Fruit fly (Drosophila melanogaster): ENCODE measurements around the gene CG4686.

CG4686 gene

DNA sequence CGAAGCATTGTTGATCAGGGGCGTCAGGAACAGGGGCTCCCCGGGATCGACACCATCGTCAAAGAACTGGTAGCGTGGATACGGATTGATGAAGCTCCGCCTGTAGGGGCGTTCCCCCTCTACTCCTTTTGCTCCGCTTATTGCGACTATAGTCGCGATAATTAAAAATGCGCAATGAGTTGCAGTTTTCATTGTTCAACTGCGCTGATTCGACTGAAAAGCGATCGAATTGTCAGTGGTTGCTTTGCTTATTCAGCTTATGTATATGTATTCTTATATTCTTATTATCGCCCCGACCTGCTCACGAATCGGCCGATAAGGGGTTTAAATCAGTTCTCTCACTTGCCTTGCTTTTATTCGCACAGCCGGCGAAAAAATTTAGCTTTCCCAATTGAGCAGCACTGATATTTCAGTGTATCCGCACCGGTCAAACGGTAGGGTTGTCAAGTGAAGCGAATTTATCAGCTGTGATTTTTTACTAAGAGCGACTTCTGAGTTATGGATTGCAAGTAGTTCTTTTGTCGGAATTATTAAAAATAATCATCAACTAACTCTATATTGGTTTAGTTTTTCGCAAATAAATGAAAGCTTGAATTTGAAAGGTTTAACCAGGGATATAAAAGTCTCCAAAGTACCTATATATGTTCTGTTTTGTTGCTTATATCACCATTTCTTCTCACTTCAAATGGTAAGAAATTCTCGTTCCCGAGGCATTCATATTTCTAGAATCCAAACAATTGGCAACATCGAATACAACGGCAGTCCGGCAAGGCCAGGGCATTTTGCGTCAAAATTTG lies at the start of gene CG4686, which contains the start of gene CG4572:
CG4686 (plus strand) TSS at position 518 of the 797 bp plus-strand sequence.
CG4572 (minus strand) TSS at position 415 of the 797 bp plus-strand sequence.
- peak; percentile 60 for TF ChIP-seq CG4496 (GFP tag; IDR thresholded peaks at IDR 0.05)
- peak; percentile 67 for TF ChIP-seq Snoo (tag; optimal IDR thresholded peaks at IDR 0.05)
- no peak for TF ChIP-seq CG14655 (GFP tag; optimal IDR thresholded peaks at IDR 0.05)
- TF ChIP-seq CG8159 (tag; optimal IDR thresholded peaks at IDR 0.05): peak; percentile 75
- TF ChIP-seq Ets98B (GFP tag; IDR thresholded peaks at IDR 0.05): no peak; the same call in 1 of the 2 replicates
- TF ChIP-seq Pif1A (GFP tag; optimal IDR thresholded peaks at IDR 0.05): no peak
- peak; percentile 70 for TF ChIP-seq CG15710 (tag; optimal IDR thresholded peaks at IDR 0.05)
- TF ChIP-seq gl (tag; optimal IDR thresholded peaks at IDR 0.05): peak; percentile 63
- TF ChIP-seq CG8301 (tag; optimal IDR thresholded peaks at IDR 0.05): peak; percentile 74
- peak; percentile 69 for TF ChIP-seq CG12605 (GFP tag; IDR thresholded peaks at IDR 0.05)
- TF ChIP-seq CG9948 (tag; optimal IDR thresholded peaks at IDR 0.05): peak; percentile 68
- TF ChIP-seq fd96Ca (GFP tag; IDR thresholded peaks at IDR 0.05): 0 out of 3 replicates have a peak, but pooled peaks have one; percentile 63
- TF ChIP-seq CG34367 (tag; optimal IDR thresholded peaks at IDR 0.05): peak; percentile 60
- peak; percentile 46 for TF ChIP-seq Pif1B (GFP tag; optimal IDR thresholded peaks at IDR 0.05)
- TF ChIP-seq D1 (tag; optimal IDR thresholded peaks at IDR 0.05): no peak
- peak; percentile 68 for TF ChIP-seq rn (GFP tag; IDR thresholded peaks at IDR 0.05)
- TF ChIP-seq CG17806 (tag; optimal IDR thresholded peaks at IDR 0.05): peak; percentile 52
- TF ChIP-seq CG10348 (GFP tag; IDR thresholded peaks at IDR 0.05): 0 out of 2 replicates have a peak, but pooled peaks have one; percentile 34
- TF ChIP-seq CG32121 (GFP tag; IDR thresholded peaks at IDR 0.05): peak; percentile 55
- peak; percentile 72 for TF ChIP-seq EcR (GFP tag; optimal IDR thresholded peaks at IDR 0.05)
- TF ChIP-seq CG13204 (GFP tag; optimal IDR thresholded peaks at IDR 0.05): no peak

DNA sequence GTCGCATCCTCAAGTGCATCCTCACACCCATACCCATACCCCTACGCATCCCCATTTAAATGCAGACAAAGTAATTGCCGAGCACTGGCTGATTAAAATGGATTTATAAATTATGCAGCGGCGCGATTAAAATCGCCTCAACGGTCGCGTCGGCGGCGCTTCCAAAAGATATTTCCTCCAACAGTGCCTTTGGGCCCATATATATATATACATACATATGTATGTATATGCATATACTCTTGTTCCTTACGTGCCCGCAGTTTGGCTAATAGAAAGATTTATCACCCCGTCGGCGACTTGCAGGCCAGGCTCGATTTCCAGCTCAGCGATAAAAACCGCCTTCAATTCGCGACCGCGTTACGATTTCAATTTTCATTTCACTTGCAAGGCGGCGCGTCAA lies 47.5 kb upstream of the CG4686 start:
- no peak for TF ChIP-seq Snoo (tag; optimal IDR thresholded peaks at IDR 0.05)
- no peak for TF ChIP-seq CG13204 (GFP tag; optimal IDR thresholded peaks at IDR 0.05)
- TF ChIP-seq D1 (tag; optimal IDR thresholded peaks at IDR 0.05): no peak
- no peak for TF ChIP-seq rn (GFP tag; IDR thresholded peaks at IDR 0.05)
- TF ChIP-seq CG9948 (tag; optimal IDR thresholded peaks at IDR 0.05): no peak
- TF ChIP-seq CG4496 (GFP tag; IDR thresholded peaks at IDR 0.05): no peak
- TF ChIP-seq CG17806 (tag; optimal IDR thresholded peaks at IDR 0.05): no peak
- no peak for TF ChIP-seq CG8301 (tag; optimal IDR thresholded peaks at IDR 0.05)
- no peak for TF ChIP-seq CG12605 (GFP tag; IDR thresholded peaks at IDR 0.05)
- TF ChIP-seq gl (tag; optimal IDR thresholded peaks at IDR 0.05): no peak
- TF ChIP-seq fd96Ca (GFP tag; IDR thresholded peaks at IDR 0.05): no peak
- no peak for TF ChIP-seq CG34367 (tag; optimal IDR thresholded peaks at IDR 0.05)

DNA sequence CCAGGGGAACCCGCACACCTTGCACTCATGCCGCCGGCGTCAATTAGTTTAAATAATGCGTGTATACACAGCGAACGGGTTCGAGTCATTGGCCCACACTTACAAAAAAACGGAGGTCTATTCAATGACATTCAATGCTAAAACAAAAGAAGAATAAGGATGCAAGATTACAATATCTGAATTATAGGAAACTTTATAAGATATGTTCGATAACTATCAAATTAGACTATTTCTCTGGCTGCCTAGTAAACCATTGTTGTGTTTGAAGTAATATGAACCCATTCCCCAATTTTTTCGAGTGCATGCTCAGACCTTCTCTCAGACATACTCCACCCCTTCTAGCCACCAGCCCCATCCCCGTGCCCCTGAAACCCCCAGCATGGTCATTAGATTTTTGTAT lies 43.3 kb upstream of the CG4686 start:
- no peak for TF ChIP-seq EcR (GFP tag; optimal IDR thresholded peaks at IDR 0.05)
- TF ChIP-seq CG4496 (GFP tag; IDR thresholded peaks at IDR 0.05): 0 out of 3 replicates have a peak, but pooled peaks have one; percentile 16
- no peak for TF ChIP-seq Pif1A (GFP tag; optimal IDR thresholded peaks at IDR 0.05)
- TF ChIP-seq gl (tag; optimal IDR thresholded peaks at IDR 0.05): no peak
- no peak for TF ChIP-seq CG12605 (GFP tag; IDR thresholded peaks at IDR 0.05)
- TF ChIP-seq Ets98B (GFP tag; IDR thresholded peaks at IDR 0.05): peak; percentile 8; the same call in 1 of the 2 replicates
- TF ChIP-seq CG15710 (tag; optimal IDR thresholded peaks at IDR 0.05): no peak
- TF ChIP-seq CG8301 (tag; optimal IDR thresholded peaks at IDR 0.05): peak; percentile 42
- no peak for TF ChIP-seq Snoo (tag; optimal IDR thresholded peaks at IDR 0.05)
- no peak for TF ChIP-seq Pif1B (GFP tag; optimal IDR thresholded peaks at IDR 0.05)
- no peak for TF ChIP-seq D1 (tag; optimal IDR thresholded peaks at IDR 0.05)
- peak; percentile 39; the same call in 1 of the 3 replicates for TF ChIP-seq fd96Ca (GFP tag; IDR thresholded peaks at IDR 0.05)
- no peak for TF ChIP-seq CG9948 (tag; optimal IDR thresholded peaks at IDR 0.05)
- no peak for TF ChIP-seq CG34367 (tag; optimal IDR thresholded peaks at IDR 0.05)
- TF ChIP-seq rn (GFP tag; IDR thresholded peaks at IDR 0.05): no peak
- no peak for TF ChIP-seq CG17806 (tag; optimal IDR thresholded peaks at IDR 0.05)
- no peak for TF ChIP-seq CG10348 (GFP tag; IDR thresholded peaks at IDR 0.05)
- TF ChIP-seq CG13204 (GFP tag; optimal IDR thresholded peaks at IDR 0.05): no peak
- no peak for TF ChIP-seq CG8159 (tag; optimal IDR thresholded peaks at IDR 0.05)
- no peak for TF ChIP-seq CG32121 (GFP tag; IDR thresholded peaks at IDR 0.05)
- TF ChIP-seq CG14655 (GFP tag; optimal IDR thresholded peaks at IDR 0.05): peak; percentile 57

DNA sequence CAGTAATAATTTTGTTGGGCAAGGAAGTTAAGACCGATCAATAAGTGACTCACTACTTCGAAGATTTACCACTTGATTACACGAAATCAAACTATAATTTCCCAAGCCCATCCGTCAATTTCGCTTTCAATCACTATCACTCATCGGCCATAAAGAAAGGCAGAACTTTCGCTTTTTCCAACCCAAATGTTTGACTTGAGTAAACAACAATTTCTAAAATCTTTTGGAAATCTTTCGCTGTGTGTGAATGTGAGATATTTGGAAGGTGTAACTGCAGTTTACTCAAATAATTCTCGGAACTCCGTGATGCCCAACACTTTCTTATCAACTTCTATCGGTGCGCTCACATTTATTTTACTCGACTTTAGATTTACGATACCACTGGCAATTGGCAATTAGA lies 42.2 kb upstream of the CG4686 start:
- TF ChIP-seq CG34367 (tag; optimal IDR thresholded peaks at IDR 0.05) (no peak), gl (tag; optimal IDR thresholded peaks at IDR 0.05) (no peak), CG14655 (GFP tag; optimal IDR thresholded peaks at IDR 0.05) (no peak), CG4496 (GFP tag; IDR thresholded peaks at IDR 0.05) (no peak), CG12605 (GFP tag; IDR thresholded peaks at IDR 0.05) (no peak), rn (GFP tag; IDR thresholded peaks at IDR 0.05) (no peak), CG17806 (tag; optimal IDR thresholded peaks at IDR 0.05) (no peak), fd96Ca (GFP tag; IDR thresholded peaks at IDR 0.05) (no peak), Snoo (tag; optimal IDR thresholded peaks at IDR 0.05) (no peak), CG32121 (GFP tag; IDR thresholded peaks at IDR 0.05) (no peak), CG8301 (tag; optimal IDR thresholded peaks at IDR 0.05) (no peak), EcR (GFP tag; optimal IDR thresholded peaks at IDR 0.05) (no peak), CG9948 (tag; optimal IDR thresholded peaks at IDR 0.05) (no peak), Ets98B (GFP tag; IDR thresholded peaks at IDR 0.05) (no peak), Pif1A (GFP tag; optimal IDR thresholded peaks at IDR 0.05) (no peak), CG8159 (tag; optimal IDR thresholded peaks at IDR 0.05) (no peak), Pif1B (GFP tag; optimal IDR thresholded peaks at IDR 0.05) (no peak), CG10348 (GFP tag; IDR thresholded peaks at IDR 0.05) (no peak), D1 (tag; optimal IDR thresholded peaks at IDR 0.05) (no peak)

DNA sequence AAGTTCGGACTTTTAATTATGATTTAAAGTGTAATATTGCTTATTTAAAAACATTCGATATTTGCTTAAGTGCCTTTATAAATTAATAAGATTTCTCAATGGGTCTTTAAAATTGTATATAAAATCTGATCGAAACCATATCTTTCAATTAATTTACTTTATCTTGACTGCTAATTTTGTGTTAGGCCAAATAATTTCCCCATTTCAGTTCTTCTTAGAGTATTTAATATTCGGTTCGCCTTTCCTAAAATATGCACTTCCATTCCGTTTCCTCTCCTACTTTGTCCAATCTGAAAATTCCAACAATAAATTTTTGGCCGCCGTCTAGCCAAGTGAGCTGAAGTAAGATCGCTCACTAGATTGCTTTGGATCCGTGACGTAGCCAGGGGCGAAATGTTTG lies 39.8 kb upstream of the CG4686 start:
- TF ChIP-seq CG4496 (GFP tag; IDR thresholded peaks at IDR 0.05) (no peak), CG10348 (GFP tag; IDR thresholded peaks at IDR 0.05) (no peak), CG12605 (GFP tag; IDR thresholded peaks at IDR 0.05) (no peak), CG9948 (tag; optimal IDR thresholded peaks at IDR 0.05) (no peak), CG15710 (tag; optimal IDR thresholded peaks at IDR 0.05) (no peak), CG34367 (tag; optimal IDR thresholded peaks at IDR 0.05) (no peak), Pif1B (GFP tag; optimal IDR thresholded peaks at IDR 0.05) (no peak), CG32121 (GFP tag; IDR thresholded peaks at IDR 0.05) (no peak)
